Worm (Caenorhabditis elegans) whole organism, L4/young adult: ENCODE results near the gene acy-3.

ENCODE experiments used
- W03F9.2 ChIP-seq: fragments of 150-350 bp; optimal IDR thresholded peaks from 2 replicates; lab custom pipeline; 2014; ENCODE audit warnings: missing biosample characterization, missing genetic modification characterization
- dao-5 ChIP-seq: sonication (generic microtip); optimal IDR thresholded peaks from 2 replicates; lab custom pipeline; 2016; ENCODE audit warnings: missing genotype, missing genetic modification characterization, moderate library complexity, missing compliant biosample characterization
- him-1 ChIP-seq: sonication (generic microtip); optimal IDR thresholded peaks from 2 replicates; lab custom pipeline; 2016; ENCODE audit warnings: missing genotype, missing genetic modification reagents, missing genetic modification characterization, missing compliant biosample characterization

DNA sequence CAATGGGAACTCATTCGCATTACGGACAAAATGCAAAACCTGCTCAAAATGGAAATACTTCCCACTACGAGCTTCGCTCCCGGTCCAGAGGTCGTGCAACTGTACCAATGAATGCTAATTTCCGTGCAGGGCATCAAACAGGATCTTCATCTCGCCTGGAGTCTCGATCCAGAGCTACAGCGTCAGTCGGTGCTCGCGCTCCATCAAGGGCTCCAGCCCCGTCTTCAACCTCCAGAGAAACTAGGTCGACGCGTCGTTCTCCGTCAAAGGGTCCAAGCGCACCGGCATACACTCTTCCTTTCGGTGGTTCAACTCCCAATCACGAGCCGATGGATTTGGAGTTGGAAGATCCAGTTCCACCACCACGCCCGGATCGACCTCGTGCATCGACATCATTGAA is 48.5 kb downstream of the acy-3 start:
- no peak for TF ChIP-seq him-1 (tag; lab: Kevin White, UChicago)
- TF ChIP-seq dao-5 (tag; lab: Kevin White, UChicago): no peak
- TF ChIP-seq W03F9.2 (tag; lab: Kevin White, UChicago): no peak
